Fruit fly (Drosophila melanogaster) whole organism, embryonic: ENCODE data around the gene Sec24CD.
A peak's percentile ranks its signal among the peaks of the same experiment; 100 is the strongest.

ENCODE experiments used
- Abd-B ChIP-seq: fragments of 200-800 bp; sonication (Bioruptor generic); optimal IDR thresholded peaks from 2 replicates; lab custom pipeline; 2018; ENCODE audit warnings: missing biosample characterization, mild to moderate bottlenecking, missing genetic modification characterization, moderate library complexity
- Atf6 ChIP-seq: fragments of 200-800 bp; sonication (Bioruptor generic); IDR thresholded peaks from 2 replicates; pipeline ENCODE4 v1.3.6; 2022; ENCODE audit warnings: missing biosample characterization, missing genetic modification characterization
- CG10366 ChIP-seq: fragments of 200-800 bp; sonication (Bioruptor generic); IDR thresholded peaks from 2 replicates; pipeline ENCODE4 v1.3.6; 2022; ENCODE audit warnings: missing biosample characterization, missing genetic modification characterization
- CG10979 ChIP-seq: fragments of 200-800 bp; sonication (Bioruptor generic); optimal IDR thresholded peaks from 2 replicates; lab custom pipeline; 2018; ENCODE audit warnings: missing biosample characterization, mild to moderate bottlenecking, missing genetic modification characterization, moderate library complexity
- CG11085 ChIP-seq: fragments of 200-800 bp; sonication (Bioruptor generic); IDR thresholded peaks from 2 replicates; pipeline ENCODE4 v1.3.6; 2022; ENCODE audit warnings: missing biosample characterization, missing genetic modification characterization
- CG11093 ChIP-seq: fragments of 200-800 bp; sonication (Bioruptor generic); IDR thresholded peaks from 3 replicates; pipeline ENCODE4 v1.3.6; 2022; ENCODE audit warnings: missing biosample characterization, missing genetic modification characterization
- CG11695 ChIP-seq: fragments of 200-800 bp; sonication (Bioruptor generic); IDR thresholded peaks from 3 replicates; pipeline ENCODE4 v1.3.6; 2022; ENCODE audit warnings: missing biosample characterization, missing genetic modification characterization
- CG12071 ChIP-seq: fragments of 200-800 bp; sonication (Bioruptor generic); optimal IDR thresholded peaks from 3 replicates; lab custom pipeline; 2018; ENCODE audit warnings: missing biosample characterization, mild to moderate bottlenecking, missing genetic modification characterization
- CG1529 ChIP-seq: fragments of 200-800 bp; sonication (Bioruptor generic); optimal IDR thresholded peaks from 3 replicates; lab custom pipeline; 2018; ENCODE audit warnings: missing biosample characterization, missing genetic modification characterization
- CG1603 ChIP-seq: fragments of 200-800 bp; sonication (Bioruptor generic); optimal IDR thresholded peaks from 2 replicates; lab custom pipeline; 2019; ENCODE audit warnings: missing biosample characterization, mild to moderate bottlenecking, missing genetic modification characterization, moderate library complexity
- CG17361 ChIP-seq: fragments of 200-800 bp; sonication (Bioruptor generic); IDR thresholded peaks from 3 replicates; pipeline ENCODE4 v1.3.6; 2022; ENCODE audit warnings: missing biosample characterization, missing genetic modification characterization
- CG1792 ChIP-seq: fragments of 200-800 bp; sonication (Bioruptor generic); optimal IDR thresholded peaks from 2 replicates; lab custom pipeline; 2016; ENCODE audit warnings: missing biosample characterization, missing genetic modification characterization
- CG2129 ChIP-seq: fragments of 200-800 bp; sonication (Bioruptor generic); IDR thresholded peaks from 2 replicates; pipeline ENCODE4 v1.3.6; 2022; ENCODE audit warnings: missing biosample characterization, missing genetic modification characterization; ENCODE audit not compliant: partially characterized antibody
- CG2202 ChIP-seq: fragments of 200-800 bp; sonication (Bioruptor generic); optimal IDR thresholded peaks from 2 replicates; lab custom pipeline; 2018; ENCODE audit warnings: missing biosample characterization, mild to moderate bottlenecking, missing genetic modification characterization
- CG2889 ChIP-seq: fragments of 200-800 bp; sonication (Bioruptor generic); IDR thresholded peaks from 3 replicates; pipeline ENCODE4 v1.3.6; 2022; ENCODE audit warnings: missing biosample characterization, missing genetic modification characterization
- CG3065 ChIP-seq: fragments of 200-800 bp; sonication (Bioruptor generic); optimal IDR thresholded peaks from 2 replicates; lab custom pipeline; 2016; ENCODE audit warnings: missing biosample characterization, missing genetic modification characterization
- CG3281 ChIP-seq: fragments of 200-800 bp; sonication (Bioruptor generic); optimal IDR thresholded peaks from 3 replicates; lab custom pipeline; 2017; ENCODE audit warnings: missing biosample characterization, mild to moderate bottlenecking, missing genetic modification characterization
- CG4404 ChIP-seq: fragments of 200-800 bp; sonication (Bioruptor generic); IDR thresholded peaks from 2 replicates; pipeline ENCODE4 v1.3.6; 2022; ENCODE audit warnings: missing biosample characterization, missing genetic modification characterization
- CG4820 ChIP-seq: fragments of 200-800 bp; sonication (Bioruptor generic); optimal IDR thresholded peaks from 3 replicates; lab custom pipeline; 2016; ENCODE audit warnings: missing biosample characterization, missing genetic modification characterization
- CG6272 ChIP-seq: fragments of 200-800 bp; sonication (Bioruptor generic); IDR thresholded peaks from 2 replicates; pipeline ENCODE4 v1.3.6; 2022; ENCODE audit warnings: missing biosample characterization, missing genetic modification characterization
- CG6791 ChIP-seq: fragments of 200-800 bp; sonication (Bioruptor generic); IDR thresholded peaks from 3 replicates; pipeline ENCODE4 v1.3.6; 2022; ENCODE audit warnings: missing biosample characterization, missing genetic modification characterization; ENCODE audit not compliant: partially characterized antibody
- Doc2 ChIP-seq: fragments of 200-800 bp; sonication (Bioruptor generic); IDR thresholded peaks from 2 replicates; pipeline ENCODE4 v1.3.6; 2022; ENCODE audit warnings: missing biosample characterization, missing genetic modification characterization
- Fer2 ChIP-seq: fragments of 200-800 bp; sonication (Bioruptor generic); optimal IDR thresholded peaks from 2 replicates; lab custom pipeline; 2018; ENCODE audit warnings: missing biosample characterization, mild to moderate bottlenecking, missing genetic modification characterization, moderate library complexity
- HLH3B ChIP-seq: fragments of 200-800 bp; sonication (Bioruptor generic); IDR thresholded peaks from 2 replicates; pipeline ENCODE4 v1.3.6; 2022; ENCODE audit warnings: missing biosample characterization, missing genetic modification characterization
- MESR4 ChIP-seq: fragments of 200-800 bp; sonication (Bioruptor generic); optimal IDR thresholded peaks from 2 replicates; lab custom pipeline; 2018; ENCODE audit warnings: missing biosample characterization, mild to moderate bottlenecking, missing genetic modification characterization, moderate library complexity
- Mad ChIP-seq: fragments of 200-800 bp; sonication (Bioruptor generic); optimal IDR thresholded peaks from 2 replicates; lab custom pipeline; 2016; ENCODE audit warnings: missing biosample characterization, missing genetic modification characterization
- Mrtf ChIP-seq: fragments of 200-800 bp; sonication (Bioruptor generic); IDR thresholded peaks from 3 replicates; pipeline ENCODE4 v1.3.6; 2022; ENCODE audit warnings: missing biosample characterization, missing genetic modification characterization
- Myb ChIP-seq: fragments of 200-800 bp; sonication (Bioruptor generic); optimal IDR thresholded peaks from 2 replicates; lab custom pipeline; 2016; ENCODE audit warnings: missing biosample characterization, missing genetic modification characterization
- Oli ChIP-seq: fragments of 200-800 bp; sonication (Bioruptor generic); optimal IDR thresholded peaks from 2 replicates; lab custom pipeline; 2018; ENCODE audit warnings: missing biosample characterization, mild to moderate bottlenecking, missing genetic modification characterization, moderate library complexity
- Opbp ChIP-seq: fragments of 200-800 bp; sonication (Bioruptor generic); IDR thresholded peaks from 3 replicates; pipeline ENCODE4 v1.3.6; 2022; ENCODE audit warnings: missing biosample characterization, missing genetic modification characterization; ENCODE audit not compliant: partially characterized antibody
- Taf1 ChIP-seq: fragments of 200-800 bp; sonication (Bioruptor generic); IDR thresholded peaks from 2 replicates; pipeline ENCODE4 v1.3.6; 2022; ENCODE audit warnings: missing biosample characterization, missing genetic modification characterization
- amos ChIP-seq: fragments of 200-800 bp; sonication (Bioruptor generic); IDR thresholded peaks from 2 replicates; pipeline ENCODE4 v1.3.6; 2022; ENCODE audit warnings: missing biosample characterization, missing genetic modification characterization; ENCODE audit not compliant: partially characterized antibody
- bigmax ChIP-seq: fragments of 200-800 bp; sonication (Bioruptor generic); optimal IDR thresholded peaks from 2 replicates; lab custom pipeline; 2018; ENCODE audit warnings: missing biosample characterization, mild to moderate bottlenecking, missing genetic modification characterization
- bowl ChIP-seq: fragments of 200-800 bp; sonication (Bioruptor generic); IDR thresholded peaks from 2 replicates; pipeline ENCODE4 v1.3.6; 2022; ENCODE audit warnings: missing biosample characterization, missing genetic modification characterization
- cg ChIP-seq: fragments of 200-800 bp; sonication (Bioruptor generic); optimal IDR thresholded peaks from 3 replicates; lab custom pipeline; 2019; ENCODE audit warnings: missing biosample characterization, mild to moderate bottlenecking, missing genetic modification characterization, moderate library complexity
- crol ChIP-seq: fragments of 200-800 bp; sonication (Bioruptor generic); IDR thresholded peaks from 2 replicates; pipeline ENCODE4 v1.3.6; 2022; ENCODE audit warnings: missing biosample characterization, missing genetic modification characterization
- en ChIP-seq: fragments of 200-800 bp; sonication (Bioruptor generic); optimal IDR thresholded peaks from 2 replicates; lab custom pipeline; 2016; ENCODE audit warnings: missing biosample characterization, missing genetic modification characterization
- gfzf ChIP-seq: fragments of 200-800 bp; sonication (Bioruptor generic); optimal IDR thresholded peaks from 2 replicates; lab custom pipeline; 2016; ENCODE audit warnings: missing biosample characterization, mild to moderate bottlenecking, missing genetic modification characterization, moderate library complexity
- kay ChIP-seq: fragments of 200-800 bp; sonication (Bioruptor generic); optimal IDR thresholded peaks from 2 replicates; lab custom pipeline; 2016; ENCODE audit warnings: missing biosample characterization, missing genetic modification characterization
- mirr ChIP-seq: fragments of 200-800 bp; sonication (Bioruptor generic); optimal IDR thresholded peaks from 3 replicates; lab custom pipeline; 2018; ENCODE audit warnings: missing biosample characterization, mild to moderate bottlenecking, missing genetic modification characterization
- psq ChIP-seq: fragments of 200-800 bp; sonication (Bioruptor generic); optimal IDR thresholded peaks from 2 replicates; lab custom pipeline; 2017; ENCODE audit warnings: missing biosample characterization, missing genetic modification characterization
- repo ChIP-seq: fragments of 200-800 bp; sonication (Bioruptor generic); optimal IDR thresholded peaks from 2 replicates; lab custom pipeline; 2016; ENCODE audit warnings: missing biosample characterization, missing genetic modification characterization
- scrt ChIP-seq: fragments of 200-800 bp; sonication (Bioruptor generic); optimal IDR thresholded peaks from 2 replicates; lab custom pipeline; 2018; ENCODE audit warnings: missing biosample characterization, mild to moderate bottlenecking, missing genetic modification characterization, moderate library complexity
- seq ChIP-seq: fragments of 200-800 bp; sonication (Bioruptor generic); IDR thresholded peaks from 2 replicates; pipeline ENCODE4 v1.3.6; 2022; ENCODE audit warnings: missing biosample characterization, missing genetic modification characterization
- slou ChIP-seq: fragments of 200-800 bp; sonication (Bioruptor generic); optimal IDR thresholded peaks from 3 replicates; lab custom pipeline; 2016; ENCODE audit warnings: missing biosample characterization, missing genetic modification characterization
- ssp ChIP-seq: fragments of 200-800 bp; sonication (Bioruptor generic); IDR thresholded peaks from 2 replicates; pipeline ENCODE4 v1.3.6; 2022; ENCODE audit warnings: missing biosample characterization, missing genetic modification characterization
- tap ChIP-seq: fragments of 200-800 bp; optimal IDR thresholded peaks from 3 replicates; lab custom pipeline; 2019; ENCODE audit warnings: missing biosample characterization, mild to moderate bottlenecking, missing genetic modification characterization, moderate library complexity
- twi ChIP-seq: fragments of 200-800 bp; optimal IDR thresholded peaks from 2 replicates; lab custom pipeline; 2019; ENCODE audit warnings: missing biosample characterization, mild to moderate bottlenecking, missing genetic modification characterization, moderate library complexity
- tx ChIP-seq: fragments of 200-800 bp; sonication (Bioruptor generic); optimal IDR thresholded peaks from 2 replicates; lab custom pipeline; 2016; ENCODE audit warnings: missing biosample characterization, missing genetic modification characterization
- unc-4 ChIP-seq: fragments of 200-800 bp; sonication (Bioruptor generic); IDR thresholded peaks from 2 replicates; pipeline ENCODE4 v1.3.6; 2022; ENCODE audit warnings: missing biosample characterization, missing genetic modification characterization; ENCODE audit not compliant: partially characterized antibody
- vvl ChIP-seq: fragments of 200-800 bp; sonication (Bioruptor generic); IDR thresholded peaks from 2 replicates; pipeline ENCODE4 v1.3.6; 2022; ENCODE audit warnings: missing biosample characterization, missing genetic modification characterization
- wor ChIP-seq: fragments of 200-800 bp; sonication (Bioruptor generic); IDR thresholded peaks from 2 replicates; pipeline ENCODE4 v1.3.6; 2022; ENCODE audit warnings: missing biosample characterization, missing genetic modification characterization
- zfh2 ChIP-seq: fragments of 200-800 bp; sonication (Bioruptor generic); optimal IDR thresholded peaks from 2 replicates; lab custom pipeline; 2016; ENCODE audit warnings: missing biosample characterization, missing genetic modification characterization

The Sec24CD gene

DNA sequence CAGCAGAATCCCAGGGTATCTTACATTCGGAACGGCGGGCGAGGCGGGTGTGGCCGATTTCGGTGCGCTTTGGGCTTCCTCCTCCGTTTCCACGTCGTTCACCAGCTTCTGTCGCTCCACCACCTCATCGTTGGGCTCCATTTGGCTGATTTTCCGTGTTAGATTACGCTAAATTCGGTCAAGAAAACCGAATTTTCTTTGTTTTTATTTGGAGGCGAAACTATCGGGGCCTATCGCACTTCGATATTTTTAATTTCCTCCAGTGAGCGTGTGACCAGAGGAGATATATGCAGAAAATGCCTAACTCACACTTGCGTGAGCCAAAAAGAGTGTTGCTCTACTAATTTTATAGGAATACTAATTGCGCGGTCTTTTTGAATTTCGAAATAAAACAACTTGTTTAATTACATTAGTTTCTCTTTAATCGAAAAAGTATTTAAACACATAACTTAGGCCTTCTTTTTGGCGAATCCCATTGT, 44.5 kb downstream of the Sec24CD start, which contains the start of gene CG10874 (continued):
- TF ChIP-seq CG10979 (tag; lab: Kevin White, UChicago) = peak; percentile 4
- no peak for TF ChIP-seq Taf1
- TF ChIP-seq CG4820 (GFP tag; lab: Kevin White, UChicago) = no peak
- TF ChIP-seq Mad (GFP tag; lab: Kevin White, UChicago) = no peak
- TF ChIP-seq CG2129 = no peak
- TF ChIP-seq CG1792 (GFP tag; lab: Kevin White, UChicago) = no peak
- no peak for TF ChIP-seq ssp (GFP tag; lab: Robert Waterston, UW)
- no peak for TF ChIP-seq CG6272 (GFP tag; lab: Robert Waterston, UW)
- no peak for TF ChIP-seq CG11695 (GFP tag; lab: Robert Waterston, UW)
- no peak for TF ChIP-seq seq (GFP tag; lab: Robert Waterston, UW)
- no peak for TF ChIP-seq Oli (tag; lab: Kevin White, UChicago)
- no peak for TF ChIP-seq wor (GFP tag; lab: Robert Waterston, UW)
- peak; percentile 88 for TF ChIP-seq Myb (GFP tag; lab: Kevin White, UChicago)
- TF ChIP-seq en (GFP tag; lab: Kevin White, UChicago) = no peak
- TF ChIP-seq CG11085 = no peak
- no peak for TF ChIP-seq bigmax (GFP tag; lab: Kevin White, UChicago)
- no peak for TF ChIP-seq mirr (GFP tag; lab: Kevin White, UChicago)
- TF ChIP-seq twi (tag; lab: Kevin White, UChicago) = no peak
- TF ChIP-seq CG1603 (tag; lab: Kevin White, UChicago) = peak; percentile 72
- no peak for TF ChIP-seq CG2889
- TF ChIP-seq tx (GFP tag; lab: Kevin White, UChicago) = no peak
- no peak for TF ChIP-seq crol (GFP tag; lab: Robert Waterston, UW)
- TF ChIP-seq MESR4 (GFP tag; lab: Kevin White, UChicago) = peak; percentile 87
- TF ChIP-seq gfzf (GFP tag; lab: Kevin White, UChicago) = peak; percentile 98
- no peak for TF ChIP-seq CG6791 (GFP tag; lab: Robert Waterston, UW)
- TF ChIP-seq zfh2 (GFP tag; lab: Kevin White, UChicago) = no peak
- no peak for TF ChIP-seq kay
- TF ChIP-seq CG11093 (GFP tag; lab: Robert Waterston, UW) = no peak
- TF ChIP-seq amos (GFP tag; lab: Robert Waterston, UW) = no peak
- no peak for TF ChIP-seq CG2202 (tag; lab: Kevin White, UChicago)
- no peak for TF ChIP-seq CG4404 (GFP tag; lab: Robert Waterston, UW)
- no peak for TF ChIP-seq CG10366 (GFP tag; lab: Robert Waterston, UW)
- peak; percentile 58 for TF ChIP-seq Abd-B (GFP tag; lab: Kevin White, UChicago)
- no peak for TF ChIP-seq tap (tag; lab: Kevin White, UChicago)
- no peak for TF ChIP-seq Doc2
- no peak for TF ChIP-seq CG1529 (GFP tag; lab: Kevin White, UChicago)
- no peak for TF ChIP-seq Opbp
- no peak for TF ChIP-seq HLH3B (GFP tag; lab: Robert Waterston, UW)
- TF ChIP-seq CG12071 = no peak
- TF ChIP-seq Fer2 (tag; lab: Kevin White, UChicago) = no peak
- no peak for TF ChIP-seq Mrtf (GFP tag; lab: Robert Waterston, UW)
- no peak for TF ChIP-seq CG17361 (GFP tag; lab: Robert Waterston, UW)
- no peak for TF ChIP-seq scrt (GFP tag; lab: Kevin White, UChicago)
- TF ChIP-seq psq = no peak
- no peak for TF ChIP-seq CG3281 (GFP tag; lab: Kevin White, UChicago)
- TF ChIP-seq cg (GFP tag; lab: Kevin White, UChicago) = no peak
- no peak for TF ChIP-seq unc-4 (GFP tag; lab: Robert Waterston, UW)
- TF ChIP-seq repo (GFP tag; lab: Kevin White, UChicago) = no peak
- no peak for TF ChIP-seq CG3065
- TF ChIP-seq Atf6 = no peak
- TF ChIP-seq vvl = no peak
- peak; percentile 34 for TF ChIP-seq slou (GFP tag; lab: Kevin White, UChicago)
- TF ChIP-seq bowl (GFP tag; lab: Robert Waterston, UW) = no peak
